Fruit fly (Drosophila melanogaster): ENCODE results near the gene jv.
A peak's percentile ranks its signal among the peaks of the same experiment; 100 is the strongest.

The jv gene

DNA sequence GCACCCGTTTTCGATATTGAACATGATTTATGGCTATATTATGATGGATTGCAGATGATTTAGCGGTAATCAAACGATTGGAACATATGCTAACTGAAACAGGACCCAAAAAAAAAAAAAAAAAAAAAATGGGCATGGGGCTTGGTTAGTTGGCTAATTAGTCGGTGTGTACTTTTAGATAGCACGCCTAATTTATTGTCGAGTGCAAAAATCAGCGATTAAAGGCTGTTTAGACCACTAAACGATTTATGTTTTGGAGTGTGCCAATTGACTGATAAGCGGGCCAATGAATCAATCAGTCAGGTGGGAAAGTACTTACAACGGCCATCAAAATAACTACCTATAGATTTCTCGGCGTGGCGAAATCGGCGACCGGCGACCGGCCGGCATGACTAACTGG lies 25.9 kb upstream of the jv start:
- TF ChIP-seq CG8632 (GFP tag; optimal IDR thresholded peaks at IDR 0.05): no peak
- TF ChIP-seq Ets21C (GFP tag; optimal IDR thresholded peaks at IDR 0.05): no peak
- TF ChIP-seq CG10631 (GFP tag; optimal IDR thresholded peaks at IDR 0.05): no peak
- no peak for TF ChIP-seq Hr39 (GFP tag; optimal IDR thresholded peaks at IDR 0.05)
- TF ChIP-seq eg (GFP tag; IDR thresholded peaks at IDR 0.05): no peak
- TF ChIP-seq OdsH (GFP tag; optimal IDR thresholded peaks at IDR 0.05): no peak
- TF ChIP-seq fd85E (GFP tag; optimal IDR thresholded peaks at IDR 0.05): no peak
- TF ChIP-seq Hr38 (GFP tag; optimal IDR thresholded peaks at IDR 0.05): no peak
- no peak for TF ChIP-seq CG1621 (tag; optimal IDR thresholded peaks at IDR 0.05)
- no peak for TF ChIP-seq Eip78C (GFP tag)
- no peak for TF ChIP-seq CG11762 (GFP tag; optimal IDR thresholded peaks at IDR 0.05; ENCODE audit: insufficient read depth)
- TF ChIP-seq svp (GFP tag): no peak

DNA sequence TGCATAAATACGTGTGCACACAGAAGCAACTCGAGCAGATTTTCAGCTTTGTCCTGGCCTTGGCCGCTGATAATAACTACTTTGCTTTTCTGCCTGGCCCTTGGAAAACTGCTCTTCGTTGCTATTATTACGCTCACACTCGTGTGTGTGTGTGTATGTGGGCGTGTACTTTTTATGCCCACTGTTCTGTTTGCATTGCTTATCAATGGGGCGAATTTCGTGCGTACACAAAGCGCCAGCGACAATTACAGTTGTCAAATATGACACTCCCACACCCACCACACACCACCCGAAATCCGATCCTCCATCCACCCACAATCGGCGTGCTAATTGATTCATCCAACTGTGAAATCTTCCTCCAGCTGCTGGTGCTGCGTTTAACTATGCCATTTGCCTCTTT lies 23.4 kb upstream of the jv start:
- TF ChIP-seq CG7368 (GFP tag; optimal IDR thresholded peaks at IDR 0.05) (no peak), CG3032 (tag; optimal IDR thresholded peaks at IDR 0.05) (no peak), svp (GFP tag) (no peak), fkh (GFP tag; optimal IDR thresholded peaks at IDR 0.05) (peak; percentile 83), eg (GFP tag; IDR thresholded peaks at IDR 0.05) (no peak), CG11762 (GFP tag; optimal IDR thresholded peaks at IDR 0.05; ENCODE audit: insufficient read depth) (no peak), Eip78C (GFP tag) (peak; percentile 31), CG10669 (GFP tag; optimal IDR thresholded peaks at IDR 0.05) (no peak)

DNA sequence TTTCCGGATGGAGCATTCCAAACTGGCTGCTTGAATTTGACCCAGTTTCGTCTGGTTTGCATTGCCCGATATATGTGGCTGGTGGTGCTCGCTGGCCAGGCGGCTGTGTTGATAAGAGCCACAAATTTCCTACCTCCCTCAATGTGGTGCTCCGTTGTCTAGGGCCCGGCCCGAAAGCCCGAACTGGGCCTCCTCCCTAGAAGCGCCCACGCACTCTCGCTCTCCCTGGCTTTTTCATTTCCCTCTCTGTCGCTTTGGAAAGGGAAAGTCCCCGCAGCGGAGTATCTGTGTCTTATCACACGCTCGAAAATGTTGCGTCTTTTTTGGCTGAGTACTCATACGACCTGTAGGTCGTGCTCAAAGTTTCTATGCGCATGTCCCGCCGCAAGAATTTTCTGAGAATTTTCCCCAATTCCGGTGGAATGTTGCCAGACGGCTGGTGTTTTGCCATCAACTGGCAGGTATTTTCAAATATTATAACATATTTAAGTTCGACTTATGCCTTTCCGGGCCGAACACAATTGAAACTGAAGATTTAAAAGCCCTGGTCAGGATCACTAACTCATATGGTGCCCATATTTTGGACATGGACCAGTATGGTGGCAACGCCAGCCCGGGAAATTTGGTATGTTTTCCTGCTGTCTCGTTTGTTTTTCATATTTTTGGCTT lies 19.7 kb upstream of the jv start, which contains the start of gene axed:
Gene axed, plus strand, starts transcription at position 442 of the 669 bp plus-strand sequence.
- TF ChIP-seq CG1621 (tag; optimal IDR thresholded peaks at IDR 0.05) (no peak), Hr39 (GFP tag; optimal IDR thresholded peaks at IDR 0.05) (no peak), CG8119 (GFP tag; IDR thresholded peaks at IDR 0.05) (no peak), pdm3 (GFP tag; optimal IDR thresholded peaks at IDR 0.05) (no peak), Sox15 (GFP tag; optimal IDR thresholded peaks at IDR 0.05) (no peak), ss (GFP tag; optimal IDR thresholded peaks at IDR 0.05) (no peak), Hr4 (GFP tag; optimal IDR thresholded peaks at IDR 0.05) (no peak), fd59A (GFP tag; optimal IDR thresholded peaks at IDR 0.05) (no peak), eg (GFP tag; IDR thresholded peaks at IDR 0.05) (0 out of 3 replicates have a peak, but pooled peaks have one; percentile 17), Lpt (GFP tag; optimal IDR thresholded peaks at IDR 0.05) (no peak), svp (GFP tag) (peak; percentile 50), OdsH (GFP tag; optimal IDR thresholded peaks at IDR 0.05) (no peak), CG6808 (GFP tag; optimal IDR thresholded peaks at IDR 0.05) (no peak), Smox (GFP tag; optimal IDR thresholded peaks at IDR 0.05) (no peak)

DNA sequence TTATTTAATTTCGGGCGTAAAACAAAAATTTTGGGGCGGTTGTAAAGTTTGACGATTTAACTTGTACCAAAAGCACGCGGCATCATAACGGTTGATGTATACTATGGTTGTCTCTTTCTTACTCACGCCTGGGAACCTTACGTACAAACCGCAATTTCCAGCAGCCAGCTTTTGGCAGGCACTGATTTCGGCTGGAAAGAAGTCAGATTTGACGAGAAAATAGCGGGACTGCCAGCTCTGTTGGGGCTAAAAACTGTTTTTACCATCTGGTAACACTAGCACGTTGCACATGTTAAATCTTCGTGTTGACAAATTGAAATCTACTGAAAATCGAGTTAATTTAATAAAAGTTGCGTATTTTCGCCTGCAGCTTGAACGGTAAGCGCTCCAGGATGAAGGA lies 16.6 kb upstream of the jv start, which contains the start of gene zpg:
Gene zpg, minus strand, starts transcription at position 108 of the 400 bp plus-strand sequence.
- TF ChIP-seq lz (GFP tag; optimal IDR thresholded peaks at IDR 0.05): no peak
- TF ChIP-seq Hr38 (GFP tag; optimal IDR thresholded peaks at IDR 0.05): no peak
- TF ChIP-seq CG8319 (GFP tag; optimal IDR thresholded peaks at IDR 0.05): no peak

DNA sequence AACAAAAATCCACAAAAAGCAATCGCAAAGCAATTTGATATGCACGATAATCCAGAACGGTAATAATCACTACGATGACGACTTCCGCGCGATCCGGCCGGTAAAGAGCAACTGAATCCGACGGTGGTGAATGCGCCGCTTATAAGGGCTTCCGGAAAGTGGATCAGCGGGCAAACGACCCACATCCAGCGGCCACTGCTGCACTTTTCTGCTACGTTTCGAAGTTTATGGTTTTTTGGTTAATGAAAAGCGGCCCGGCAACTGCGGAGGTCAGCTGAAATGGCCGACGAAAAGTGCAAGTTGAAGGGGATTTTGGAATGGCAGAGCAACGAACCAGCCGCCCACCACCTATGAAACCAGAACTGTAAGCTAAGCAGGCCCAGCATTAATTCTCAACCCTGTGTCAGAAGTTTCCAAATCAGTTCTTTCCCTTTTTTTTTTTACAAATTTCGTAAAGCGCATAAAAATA lies 14.0 kb upstream of the jv start, which contains the start of the genes ndl and Rexo5:
Gene ndl, minus strand, starts transcription at position 101 of the 469 bp plus-strand sequence.
Gene Rexo5, plus strand, starts transcription at position 419 of the 469 bp plus-strand sequence.
- TF ChIP-seq CG34406 (GFP tag; optimal IDR thresholded peaks at IDR 0.05) (no peak), Eip75B (GFP tag; optimal IDR thresholded peaks at IDR 0.05) (no peak), cyc (GFP tag; optimal IDR thresholded peaks at IDR 0.05) (no peak), Hr38 (GFP tag; optimal IDR thresholded peaks at IDR 0.05) (no peak), Met (GFP tag; optimal IDR thresholded peaks at IDR 0.05) (no peak), CG4318 (GFP tag; optimal IDR thresholded peaks at IDR 0.05) (no peak), CG8119 (GFP tag; IDR thresholded peaks at IDR 0.05) (no peak), Blimp-1 (GFP tag; optimal IDR thresholded peaks at IDR 0.05) (no peak), CG11902 (GFP tag; optimal IDR thresholded peaks at IDR 0.05) (no peak), spab (GFP tag; optimal IDR thresholded peaks at IDR 0.05) (no peak), eg (GFP tag; IDR thresholded peaks at IDR 0.05) (no peak), fd85E (GFP tag; optimal IDR thresholded peaks at IDR 0.05) (no peak), CG7368 (GFP tag; optimal IDR thresholded peaks at IDR 0.05) (no peak), fkh (GFP tag; optimal IDR thresholded peaks at IDR 0.05) (no peak), CG15336 (GFP tag; IDR thresholded peaks at IDR 0.05) (no peak), CG6792 (GFP tag; optimal IDR thresholded peaks at IDR 0.05) (no peak), ss (GFP tag; optimal IDR thresholded peaks at IDR 0.05) (no peak)
